Fruit fly (Drosophila melanogaster) Kc167 (cell line): ENCODE results near the gene CG15544.

Experiments
- Myc ChIP-seq: fragments of >200 bp; optimal IDR thresholded peaks from 2 replicates; lab custom pipeline; 2017; ENCODE audit warnings: missing external identifiers
- Sin3A ChIP-seq: fragments of >200 bp; optimal IDR thresholded peaks from 2 replicates; lab custom pipeline; 2018; ENCODE audit warnings: missing external identifiers
- h ChIP-seq: fragments of >200 bp; optimal IDR thresholded peaks from 3 replicates; lab custom pipeline; 2018; ENCODE audit warnings: missing external identifiers
- insv ChIP-seq: fragments of >200 bp; optimal IDR thresholded peaks from 3 replicates; lab custom pipeline; 2018; ENCODE audit warnings: missing external identifiers
- psq ChIP-seq: fragments of >200 bp; optimal IDR thresholded peaks from 2 replicates; lab custom pipeline; 2017; ENCODE audit warnings: missing external identifiers
- ttk ChIP-seq: sonication (Bioruptor generic); optimal IDR thresholded peaks from 2 replicates; lab custom pipeline; 2017; ENCODE audit warnings: missing external identifiers

The CG15544 gene

dm6 chr3R:30859901-30860560 is 32.4 kb downstream of the CG15544 start:
- no peak for TF ChIP-seq psq (lab: Kevin White, UChicago)
- TF ChIP-seq insv (lab: Kevin White, UChicago), result no peak
- TF ChIP-seq Sin3A (lab: Kevin White, UChicago), result no peak
- no peak for TF ChIP-seq h (lab: Kevin White, UChicago)
- TF ChIP-seq Myc (lab: Kevin White, UChicago), result no peak
- no peak for TF ChIP-seq ttk

DNA sequence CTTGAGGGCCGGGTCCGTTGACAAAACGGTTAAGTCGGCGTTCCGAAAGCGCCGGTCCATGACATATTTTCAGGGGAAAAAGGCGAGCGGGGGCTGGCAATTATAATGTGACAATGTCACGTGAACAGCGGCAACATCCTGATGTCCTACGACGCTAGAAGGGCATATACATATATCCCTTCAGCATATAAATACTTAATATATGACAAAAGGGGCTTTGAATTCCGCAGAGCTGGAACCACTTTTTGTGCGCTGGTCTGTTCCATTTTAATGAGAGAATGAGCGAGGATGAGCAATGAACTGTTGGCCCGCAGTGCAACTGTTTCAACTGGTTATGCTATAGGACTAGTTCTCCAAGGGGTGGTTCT is 32.9 kb downstream of the CG15544 start:
- TF ChIP-seq insv (lab: Kevin White, UChicago) (no peak), ttk (no peak), h (lab: Kevin White, UChicago) (no peak), Sin3A (lab: Kevin White, UChicago) (no peak), Myc (lab: Kevin White, UChicago) (no peak), psq (lab: Kevin White, UChicago) (no peak)

dm6 chr3R:30862471-30862870 is 34.9 kb downstream of the CG15544 start:
- no peak for TF ChIP-seq Myc (lab: Kevin White, UChicago)
- TF ChIP-seq Sin3A (lab: Kevin White, UChicago), result no peak
- TF ChIP-seq insv (lab: Kevin White, UChicago), result no peak
- TF ChIP-seq psq (lab: Kevin White, UChicago), result no peak
- no peak for TF ChIP-seq ttk
- no peak for TF ChIP-seq h (lab: Kevin White, UChicago)

DNA sequence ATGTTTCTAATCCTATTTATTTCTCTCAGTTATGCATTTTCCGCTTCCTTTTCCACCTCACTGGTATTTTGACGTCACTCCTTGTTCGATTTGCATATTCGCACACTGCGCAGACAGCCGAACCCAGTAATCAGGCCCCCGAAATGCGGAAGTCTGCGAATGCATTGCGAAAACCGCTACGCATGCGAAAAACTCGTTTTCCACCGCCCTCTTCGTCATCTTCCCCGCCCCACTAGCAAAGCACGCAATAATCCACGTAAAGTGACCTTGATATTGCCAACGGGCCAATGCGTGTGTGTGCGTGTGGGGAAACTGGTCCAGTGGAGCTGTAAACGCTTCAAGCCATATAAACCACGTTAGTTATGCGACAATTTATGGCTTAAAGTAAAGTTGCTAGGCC is 36.4 kb downstream of the CG15544 start:
- TF ChIP-seq insv (lab: Kevin White, UChicago) (no peak), psq (lab: Kevin White, UChicago) (no peak), Sin3A (lab: Kevin White, UChicago) (no peak), Myc (lab: Kevin White, UChicago) (no peak), h (lab: Kevin White, UChicago) (no peak), ttk (no peak)

dm6 chr3R:30864465-30864864 is 36.8 kb downstream of the CG15544 start:
- TF ChIP-seq Myc (lab: Kevin White, UChicago) (no peak), Sin3A (lab: Kevin White, UChicago) (no peak), psq (lab: Kevin White, UChicago) (no peak), insv (lab: Kevin White, UChicago) (no peak), h (lab: Kevin White, UChicago) (no peak)

- TF ChIP-seq Sin3A (lab: Kevin White, UChicago) (no peak), psq (lab: Kevin White, UChicago) (no peak), h (lab: Kevin White, UChicago) (no peak), insv (lab: Kevin White, UChicago) (no peak), ttk (no peak), Myc (lab: Kevin White, UChicago) (no peak)
Observed at dm6 chr3R:30865365-30865770, 37.7 kb downstream of the CG15544 start.

- TF ChIP-seq Sin3A (lab: Kevin White, UChicago) (no peak), ttk (no peak), h (lab: Kevin White, UChicago) (no peak), insv (lab: Kevin White, UChicago) (no peak), psq (lab: Kevin White, UChicago) (no peak), Myc (lab: Kevin White, UChicago) (no peak)
Observed at dm6 chr3R:30865883-30866282, 38.3 kb downstream of the CG15544 start.

DNA sequence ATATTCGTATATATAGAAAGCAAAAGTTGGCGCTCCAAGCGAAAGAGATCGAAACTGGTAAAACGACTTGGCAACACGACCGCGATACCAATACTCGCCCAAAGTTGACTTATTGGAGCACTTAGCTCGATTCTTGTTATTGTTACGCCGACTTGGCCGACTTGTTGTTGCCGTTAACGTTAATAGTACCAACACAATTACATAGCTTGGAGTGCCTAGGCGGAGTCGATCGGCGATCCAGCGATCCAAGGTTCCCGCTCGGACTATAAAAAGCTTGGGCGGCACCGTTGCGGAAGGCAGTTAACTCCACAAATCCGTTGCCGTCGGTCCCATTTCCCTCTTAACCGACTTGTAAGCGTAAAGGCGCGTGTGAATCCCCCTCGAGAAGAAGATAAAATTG is 39.6 kb downstream of the CG15544 start, which contains the start of gene Cpr100A:
Gene Cpr100A, plus strand, starts transcription at position 290 of the 400 bp plus-strand sequence.
- TF ChIP-seq h (lab: Kevin White, UChicago), result no peak

dm6 chr3R:30870317-30870878 is 42.8 kb downstream of the CG15544 start:
- TF ChIP-seq h (lab: Kevin White, UChicago) (no peak), Sin3A (lab: Kevin White, UChicago) (no peak), psq (lab: Kevin White, UChicago) (no peak), ttk (no peak), Myc (lab: Kevin White, UChicago) (no peak), insv (lab: Kevin White, UChicago) (no peak)

- TF ChIP-seq Myc (lab: Kevin White, UChicago) (no peak), ttk (no peak), psq (lab: Kevin White, UChicago) (no peak), h (lab: Kevin White, UChicago) (no peak), Sin3A (lab: Kevin White, UChicago) (no peak), insv (lab: Kevin White, UChicago) (no peak)
Observed at dm6 chr3R:30872301-30873044, 44.9 kb downstream of the CG15544 start, which contains the start of gene CG15545. TSS of gene CG15545 (minus strand) at chr3R:30872351.

dm6 chr3R:30874679-30875078 is 47.1 kb downstream of the CG15544 start:
- TF ChIP-seq insv (lab: Kevin White, UChicago) (no peak), ttk (no peak), Sin3A (lab: Kevin White, UChicago) (no peak)
